Worm (Caenorhabditis elegans): ENCODE measurements around the gene D1014.13.
A peak's percentile ranks its signal among the peaks of the same experiment; 100 is the strongest.

Gene D1014.13

ce11 chrV:8132926-8133325 lies 12.5 kb upstream of the D1014.13 start, which contains the start of gene D1014.4:
Gene D1014.4, plus strand, starts transcription at chrV:8133226.
- TF ChIP-seq T26A5.8 (tag; optimal IDR thresholded peaks at IDR 0.05) (no peak), nhr-80 (tag; optimal IDR thresholded peaks at IDR 0.05) (peak; percentile 14)

- TF ChIP-seq egl-18 (GFP tag; IDR thresholded peaks at IDR 0.05) (no peak), madf-3 (GFP tag; IDR thresholded peaks at IDR 0.05) (no peak), athp-1 (tag; optimal IDR thresholded peaks at IDR 0.05) (no peak), rcor-1 (GFP tag; IDR thresholded peaks at IDR 0.05) (no peak)
These were observed 1.8 kb upstream of the D1014.13 start, which contains the start of gene D1014.2 for ce11 chrV:8143605-8144004. Gene D1014.2, plus strand, starts transcription at chrV:8143905.

- TF ChIP-seq nhr-179 (tag; optimal IDR thresholded peaks at IDR 0.05) = no peak
- TF ChIP-seq lin-40 (tag; optimal IDR thresholded peaks at IDR 0.05) = no peak
- no peak for TF ChIP-seq B0019.2 (GFP tag; conservative IDR thresholded peaks at IDR 0.05)
- no peak for TF ChIP-seq cebp-2 (GFP tag; IDR thresholded peaks at IDR 0.05)
- TF ChIP-seq F57C9.4 (tag; optimal IDR thresholded peaks at IDR 0.05) = no peak
- TF ChIP-seq ets-4 (GFP tag; optimal IDR thresholded peaks at IDR 0.05) = no peak
- TF ChIP-seq ama-1 (optimal IDR thresholded peaks at IDR 0.05) = no peak
- no peak for TF ChIP-seq ama-1 (GFP tag; optimal IDR thresholded peaks at IDR 0.05)
- TF ChIP-seq fkh-3 (tag; optimal IDR thresholded peaks at IDR 0.05) = no peak
- TF ChIP-seq athp-1 (tag; optimal IDR thresholded peaks at IDR 0.05) = no peak
- no peak for TF ChIP-seq rec-8 (tag; optimal IDR thresholded peaks at IDR 0.05)
- no peak for TF ChIP-seq ztf-26 (tag; optimal IDR thresholded peaks at IDR 0.05)
- no peak for TF ChIP-seq let-526 (GFP tag; IDR thresholded peaks at IDR 0.05)
- TF ChIP-seq somi-1 (GFP tag; optimal IDR thresholded peaks at IDR 0.05) = no peak
These were observed 914 bp upstream of the D1014.13 start for ce11 chrV:8144515-8144914.

- TF ChIP-seq C06A6.2 (GFP tag; conservative IDR thresholded peaks at IDR 0.05) (no peak), lin-26 (GFP tag; IDR thresholded peaks at IDR 0.05) (no peak), sea-2 (GFP tag; IDR thresholded peaks at IDR 0.05) (no peak), nhr-179 (tag; optimal IDR thresholded peaks at IDR 0.05) (no peak), Y56A3A.18 (GFP tag; IDR thresholded peaks at IDR 0.05) (no peak)
These were observed 10.3 kb downstream of the D1014.13 start for ce11 chrV:8155743-8156142.

ce11 chrV:8157446-8157845 lies 12.0 kb downstream of the D1014.13 start, which contains the start of gene sul-2:
Gene sul-2, plus strand, starts transcription at chrV:8157746.
- TF ChIP-seq aptf-3 (GFP tag; IDR thresholded peaks at IDR 0.05) (no peak), F22D6.2 (tag; optimal IDR thresholded peaks at IDR 0.05) (no peak), Y79H2A.3 (GFP tag; conservative IDR thresholded peaks at IDR 0.05) (no peak), nhr-90 (tag; optimal IDR thresholded peaks at IDR 0.05) (no peak), tlf-1 (GFP tag; optimal IDR thresholded peaks at IDR 0.05) (no peak)

- no peak for TF ChIP-seq B0261.1 (tag; optimal IDR thresholded peaks at IDR 0.05)
- no peak for TF ChIP-seq K11D2.4 (GFP tag; IDR thresholded peaks at IDR 0.05)
- TF ChIP-seq sdz-38 (tag; optimal IDR thresholded peaks at IDR 0.05) = no peak
These were observed 14.2 kb downstream of the D1014.13 start, which contains the start of gene F20D6.6 for ce11 chrV:8159629-8160028. Gene F20D6.6, plus strand, starts transcription at chrV:8159929.

ce11 chrV:8161699-8162098 lies 16.3 kb downstream of the D1014.13 start, which contains the start of gene F20D6.5:
Gene F20D6.5, plus strand, starts transcription at chrV:8161957.
- TF ChIP-seq nhr-80 (tag; optimal IDR thresholded peaks at IDR 0.05) (peak; percentile 60), ztf-18 (tag; optimal IDR thresholded peaks at IDR 0.05) (no peak), B0261.1 (tag; optimal IDR thresholded peaks at IDR 0.05) (no peak), ama-1 (optimal IDR thresholded peaks at IDR 0.05) (no peak), ama-1 (GFP tag; optimal IDR thresholded peaks at IDR 0.05) (no peak), nfyb-1 (GFP tag; IDR thresholded peaks at IDR 0.05) (no peak)
